Worm (Caenorhabditis elegans) whole organism, L4 larva: ENCODE measurements around the gene B0524.5.

Experiments
- D1046.2 ChIP-seq: fragments of 200-800 bp; sonication (Bioruptor generic); IDR thresholded peaks from 2 replicates; pipeline ENCODE4 v1.3.6; 2022; ENCODE audit warnings: missing genetic modification characterization, missing compliant biosample characterization
- F26F4.8 ChIP-seq: fragments of 200-800 bp; sonication (Bioruptor generic); conservative IDR thresholded peaks from 2 replicates; pipeline ENCODE4 v1.3.6; 2022; ENCODE audit warnings: missing genetic modification characterization, missing compliant biosample characterization
- R02D3.7 ChIP-seq: fragments of 150-350 bp; sonication (generic microtip); optimal IDR thresholded peaks from 3 replicates; lab custom pipeline; 2014; ENCODE audit warnings: missing biosample characterization, missing genetic modification characterization
- T20F7.1 ChIP-seq: fragments of 200-800 bp; sonication (Bioruptor generic); optimal IDR thresholded peaks from 2 replicates; lab custom pipeline; 2018; ENCODE audit warnings: mild to moderate bottlenecking, missing genetic modification characterization, missing compliant biosample characterization
- T26A8.4 ChIP-seq: fragments of 200-800 bp; sonication (Bioruptor generic); IDR thresholded peaks from 2 replicates; pipeline ENCODE4 v1.3.6; 2022; ENCODE audit warnings: missing genetic modification characterization, missing compliant biosample characterization
- Y5F2A.4 ChIP-seq: fragments of 200-800 bp; sonication (Bioruptor generic); optimal IDR thresholded peaks from 2 replicates; lab custom pipeline; 2018; ENCODE audit warnings: mild to moderate bottlenecking, missing genetic modification characterization, missing compliant biosample characterization
- aha-1 ChIP-seq: fragments of 150-350 bp; peaks from one replicate; lab custom pipeline; 2014; ENCODE audit warnings: missing biosample characterization, missing genetic modification characterization
- aly-2 ChIP-seq: sonication (generic microtip); optimal IDR thresholded peaks from 2 replicates; lab custom pipeline; 2018; ENCODE audit warnings: missing biosample characterization, missing genetic modification characterization
- ama-1 ChIP-seq: fragments of 150-350 bp; optimal IDR thresholded peaks from 2 replicates; lab custom pipeline; 2014; ENCODE audit warnings: inconsistent platforms, mixed read lengths
- ceh-20 ChIP-seq: fragments of 200-800 bp; sonication (Bioruptor generic); IDR thresholded peaks from 2 replicates; pipeline ENCODE4 v1.3.6; 2022; ENCODE audit warnings: missing genetic modification reagents, missing genetic modification characterization, missing compliant biosample characterization
- ceh-28 ChIP-seq: fragments of 150-350 bp; optimal IDR thresholded peaks from 2 replicates; lab custom pipeline; 2014; ENCODE audit warnings: missing biosample characterization, missing genetic modification reagents, missing genetic modification characterization
- ces-1 ChIP-seq: fragments of 150-350 bp; sonication (generic microtip); optimal IDR thresholded peaks from 4 replicates; lab custom pipeline; 2014; ENCODE audit warnings: missing biosample characterization, missing genetic modification reagents, missing genetic modification characterization
- ctbp-1 ChIP-seq: fragments of 200-800 bp; sonication (Bioruptor generic); IDR thresholded peaks from 2 replicates; pipeline ENCODE4 v1.3.6; 2022; ENCODE audit warnings: missing genetic modification reagents, missing genetic modification characterization, missing compliant biosample characterization
- daf-12 ChIP-seq: fragments of 150-350 bp; optimal IDR thresholded peaks from 2 replicates; lab custom pipeline; 2014; ENCODE audit warnings: missing biosample characterization, missing genetic modification reagents, missing genetic modification characterization
- daf-19 ChIP-seq: fragments of 200-800 bp; sonication (Bioruptor generic); conservative IDR thresholded peaks from 2 replicates; pipeline ENCODE4 v1.3.6; 2022; ENCODE audit warnings: missing genetic modification characterization, missing compliant biosample characterization
- dmd-6 ChIP-seq: fragments of 200-800 bp; sonication (Bioruptor generic); IDR thresholded peaks from 2 replicates; pipeline ENCODE4 v1.3.6; 2022; ENCODE audit warnings: missing genetic modification reagents, missing genetic modification characterization, missing compliant biosample characterization
- dmd-8 ChIP-seq: fragments of 200-800 bp; sonication (Bioruptor generic); IDR thresholded peaks from 2 replicates; pipeline ENCODE4 v1.3.6; 2022; ENCODE audit warnings: missing genetic modification characterization, missing compliant biosample characterization
- dmd-9 ChIP-seq: fragments of 200-800 bp; sonication (Bioruptor generic); IDR thresholded peaks from 2 replicates; pipeline ENCODE4 v1.3.6; 2022; ENCODE audit warnings: missing genetic modification reagents, missing genetic modification characterization, missing compliant biosample characterization
- duxl-1 ChIP-seq: sonication (generic microtip); optimal IDR thresholded peaks from 2 replicates; lab custom pipeline; 2016; ENCODE audit warnings: mild to moderate bottlenecking, missing genetic modification characterization, moderate library complexity, missing compliant biosample characterization; ENCODE audit not compliant: poor library complexity
- egl-27 ChIP-seq: sonication (generic microtip); optimal IDR thresholded peaks from 3 replicates; lab custom pipeline; 2017; ENCODE audit warnings: missing biosample characterization, missing genetic modification reagents, missing genetic modification characterization
- egl-43 ChIP-seq: fragments of 200-800 bp; sonication (Bioruptor generic); IDR thresholded peaks from 2 replicates; pipeline ENCODE4 v1.3.6; 2022; ENCODE audit warnings: missing genetic modification reagents, missing genetic modification characterization, missing compliant biosample characterization
- fkh-10 ChIP-seq: fragments of 150-350 bp; optimal IDR thresholded peaks from 2 replicates; lab custom pipeline; 2014; ENCODE audit warnings: missing biosample characterization, missing genetic modification reagents, missing genetic modification characterization
- fos-1 ChIP-seq: fragments of 150-350 bp; optimal IDR thresholded peaks from 2 replicates; lab custom pipeline; 2014; ENCODE audit warnings: missing biosample characterization, missing genetic modification characterization
- hif-1 ChIP-seq, 2 experiments: sonication (generic microtip); optimal IDR thresholded peaks; 2 replicates each; lab custom pipeline; 2016 to 2017; ENCODE audit warnings: missing compliant biosample characterization in 2 of 2, missing genetic modification characterization in 2 of 2, missing genetic modification reagents in 2 of 2, missing genotype in 2 of 2, mild to moderate bottlenecking in 1 of 2
- hlh-11 ChIP-seq: fragments of 200-800 bp; sonication (Bioruptor generic); optimal IDR thresholded peaks from 2 replicates; lab custom pipeline; 2018; ENCODE audit warnings: mild to moderate bottlenecking, missing genetic modification characterization, missing compliant biosample characterization
- hlh-30 ChIP-seq: sonication (generic microtip); optimal IDR thresholded peaks from 2 replicates; lab custom pipeline; 2017; ENCODE audit warnings: antibody characterized with exemption, mild to moderate bottlenecking, missing genetic modification characterization, missing compliant biosample characterization; ENCODE audit not compliant: insufficient read depth
- jun-1 ChIP-seq: fragments of 150-350 bp; optimal IDR thresholded peaks from 2 replicates; lab custom pipeline; 2014; ENCODE audit warnings: missing biosample characterization, missing genetic modification reagents, missing genetic modification characterization
- lim-7 ChIP-seq: fragments of 200-800 bp; sonication (Bioruptor generic); IDR thresholded peaks from 2 replicates; pipeline ENCODE4 v1.3.6; 2022; ENCODE audit warnings: missing genetic modification characterization, missing compliant biosample characterization
- lin-13 ChIP-seq: fragments of 150-350 bp; optimal IDR thresholded peaks from 2 replicates; lab custom pipeline; 2014; ENCODE audit warnings: missing biosample characterization, missing genetic modification reagents, missing genetic modification characterization
- lin-38 ChIP-seq: fragments of 200-800 bp; sonication (Bioruptor generic); IDR thresholded peaks from 2 replicates; pipeline ENCODE4 v1.3.6; 2022; ENCODE audit warnings: missing genetic modification reagents, missing genetic modification characterization, missing compliant biosample characterization
- lir-3 ChIP-seq: sonication (generic microtip); optimal IDR thresholded peaks from 2 replicates; lab custom pipeline; 2016; ENCODE audit warnings: mild to moderate bottlenecking, missing genetic modification characterization, missing compliant biosample characterization
- mdt-29 ChIP-seq: fragments of 200-800 bp; sonication (Bioruptor generic); IDR thresholded peaks from 2 replicates; pipeline ENCODE4 v1.3.6; 2022; ENCODE audit warnings: missing genetic modification reagents, missing genetic modification characterization, missing compliant biosample characterization
- mxl-3 ChIP-seq: fragments of 200-800 bp; sonication (Bioruptor generic); optimal IDR thresholded peaks from 2 replicates; lab custom pipeline; 2018; ENCODE audit warnings: mild to moderate bottlenecking, missing genetic modification characterization, missing compliant biosample characterization
- nhr-11 ChIP-seq: fragments of 150-350 bp; optimal IDR thresholded peaks from 2 replicates; lab custom pipeline; 2014; ENCODE audit warnings: missing biosample characterization, missing genetic modification characterization
- nhr-28 ChIP-seq: fragments of 150-350 bp; optimal IDR thresholded peaks from 2 replicates; lab custom pipeline; 2014; ENCODE audit warnings: missing biosample characterization, missing genetic modification characterization
- nhr-42 ChIP-seq: fragments of 200-800 bp; sonication (Bioruptor generic); IDR thresholded peaks from 2 replicates; pipeline ENCODE4 v1.3.6; 2022; ENCODE audit warnings: missing genetic modification characterization, missing compliant biosample characterization
- pha-4 ChIP-seq, 2 experiments: fragments of 150-350 bp in 1 of 2; fragments of 200-800 bp in 1 of 2; sonication (Bioruptor generic) in 1 of 2; IDR thresholded peaks in 1 of 2; optimal IDR thresholded peaks in 1 of 2; 2 replicates each; pipeline versions ENCODE4 v1.3.6 to Lab custom; 2014 to 2022; ENCODE audit warnings: missing genetic modification characterization in 2 of 2, missing genetic modification reagents in 2 of 2, missing biosample characterization in 1 of 2, missing compliant biosample characterization in 1 of 2
- pqm-1 ChIP-seq: sonication (generic microtip); optimal IDR thresholded peaks from 2 replicates; lab custom pipeline; 2017; ENCODE audit warnings: missing biosample characterization, missing genetic modification characterization
- set-16 ChIP-seq: fragments of 200-800 bp; sonication (Bioruptor generic); IDR thresholded peaks from 2 replicates; pipeline ENCODE4 v1.3.6; 2022; ENCODE audit warnings: missing genetic modification reagents, missing genetic modification characterization, missing compliant biosample characterization
- snpc-4 ChIP-seq: fragments of 150-350 bp; optimal IDR thresholded peaks from 2 replicates; lab custom pipeline; 2014; ENCODE audit warnings: missing biosample characterization, missing genetic modification characterization
- tag-97 ChIP-seq: fragments of 200-800 bp; sonication (Bioruptor generic); IDR thresholded peaks from 2 replicates; pipeline ENCODE4 v1.3.6; 2022; ENCODE audit warnings: missing genetic modification characterization, missing compliant biosample characterization
- tra-1 ChIP-seq: fragments of 200-800 bp; sonication (Bioruptor generic); IDR thresholded peaks from 2 replicates; pipeline ENCODE4 v1.3.6; 2022; ENCODE audit warnings: missing genetic modification reagents, missing genetic modification characterization, missing compliant biosample characterization
- unc-130 ChIP-seq: sonication (generic microtip); optimal IDR thresholded peaks from 2 replicates; lab custom pipeline; 2016; ENCODE audit warnings: missing genetic modification reagents, missing genetic modification characterization, missing compliant biosample characterization
- zag-1 ChIP-seq: fragments of 150-350 bp; optimal IDR thresholded peaks from 2 replicates; lab custom pipeline; 2014; ENCODE audit warnings: missing biosample characterization, missing genetic modification characterization
- zip-2 ChIP-seq: fragments of 150-350 bp; optimal IDR thresholded peaks from 2 replicates; lab custom pipeline; 2014; ENCODE audit warnings: missing biosample characterization, missing genetic modification characterization
- ztf-11 ChIP-seq: fragments of 150-350 bp; optimal IDR thresholded peaks from 2 replicates; lab custom pipeline; 2014; ENCODE audit warnings: missing biosample characterization, missing genetic modification characterization
- ztf-7 ChIP-seq: fragments of 150-350 bp; optimal IDR thresholded peaks from 2 replicates; lab custom pipeline; 2014; ENCODE audit warnings: missing biosample characterization, missing genetic modification characterization

The B0524.5 gene

DNA sequence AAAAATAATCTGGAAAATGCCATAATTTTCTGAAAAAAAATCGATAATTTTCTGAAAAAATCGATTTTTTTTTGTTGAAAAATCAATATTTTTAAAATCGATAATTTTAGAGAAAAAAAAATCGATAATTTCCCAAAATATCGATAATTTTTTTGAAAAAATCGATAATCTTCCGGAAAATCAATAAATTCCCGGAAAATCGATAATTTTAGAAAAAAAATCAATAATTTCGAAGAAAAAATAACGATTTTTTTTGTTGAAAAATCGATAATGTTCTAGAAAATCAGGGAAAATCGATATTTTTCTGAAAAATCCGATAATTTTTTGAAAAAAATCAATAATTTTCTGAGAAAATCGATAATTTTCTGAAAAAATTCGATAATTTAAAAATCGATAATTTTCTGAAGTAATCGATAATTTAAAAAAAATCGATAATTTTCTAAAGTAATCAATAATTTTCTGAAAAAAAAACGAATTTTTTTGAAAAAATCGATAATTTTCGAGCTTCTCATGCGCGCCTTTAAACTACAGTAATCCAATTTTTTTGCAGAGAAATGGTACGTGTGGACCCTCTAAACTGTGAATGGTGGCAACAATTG lies 17.3 kb downstream of the B0524.5 start:
- TF ChIP-seq hif-1 (tag; optimal IDR thresholded peaks at IDR 0.05; lab: Kevin White, UChicago) (no peak), ceh-28 (tag; lab: Kevin White, UChicago) (peak; percentile 93), R02D3.7 (no peak), T26A8.4 (GFP tag; lab: Robert Waterston, UW) (no peak)

DNA sequence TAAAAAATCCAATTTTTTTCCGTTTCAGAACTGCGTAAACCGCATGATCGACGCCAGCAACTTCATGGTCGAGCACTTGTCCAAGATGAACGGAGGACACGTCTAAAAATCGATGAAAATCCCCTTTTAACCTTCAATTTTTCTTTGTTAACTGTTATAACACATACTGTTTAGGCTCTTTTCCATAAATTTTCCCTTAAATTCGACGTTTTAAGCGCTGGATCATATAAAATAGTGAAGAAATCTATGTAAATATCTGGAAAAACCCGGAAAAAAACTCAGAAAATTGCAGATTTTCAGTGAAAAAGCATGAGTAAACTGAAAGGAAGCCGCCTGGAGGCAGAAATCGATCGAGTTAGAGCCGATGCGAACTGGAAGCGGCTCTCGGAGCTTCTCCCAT lies 33.6 kb downstream of the B0524.5 start, which contains the start of gene ttc-7:
TSS of gene ttc-7 (plus strand) at position 301 of the 400 bp plus-strand sequence.
- TF ChIP-seq aha-1 (tag; lab: Kevin White, UChicago) (peak; percentile 9), nhr-42 (no peak)

DNA sequence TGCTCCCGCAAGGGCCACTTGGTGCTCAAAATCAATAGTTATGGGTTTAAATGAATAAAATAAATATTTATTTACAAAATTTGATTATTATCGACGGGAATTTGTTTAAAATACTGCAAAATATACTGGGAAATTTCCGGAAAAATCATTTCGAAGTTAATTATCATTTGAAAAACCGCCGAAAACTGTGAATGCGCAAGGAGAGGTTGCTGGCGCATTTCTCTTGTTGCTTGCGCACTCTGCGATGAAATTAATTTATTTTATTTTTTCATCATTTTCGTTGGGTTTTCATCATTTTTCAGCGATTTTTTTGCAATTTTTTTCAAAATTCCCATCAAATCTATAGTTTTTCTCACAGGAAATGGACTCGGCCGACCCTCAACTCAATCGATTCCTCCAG lies 34.2 kb downstream of the B0524.5 start, which contains the start of gene ddp-1:
TSS of gene ddp-1 (plus strand) at position 357 of the 400 bp plus-strand sequence.
- TF ChIP-seq hlh-30 (tag; lab: Kevin White, UChicago): peak; percentile 79
- TF ChIP-seq dmd-6 (GFP tag; lab: Robert Waterston, UW): peak; percentile 86
- peak; percentile 96 for TF ChIP-seq fkh-10 (GFP tag; lab: Kevin White, UChicago)
- TF ChIP-seq mdt-29 (GFP tag; lab: Robert Waterston, UW): peak; percentile 83
- TF ChIP-seq F26F4.8 (GFP tag; lab: Robert Waterston, UW): no peak
- TF ChIP-seq ctbp-1 (GFP tag; lab: Robert Waterston, UW): peak; percentile 91
- no peak for TF ChIP-seq ztf-11 (tag; lab: Kevin White, UChicago)
- peak; percentile 51; the same call in 1 of the 2 replicates for TF ChIP-seq lim-7
- no peak for TF ChIP-seq tag-97 (GFP tag; lab: Robert Waterston, UW)
- peak; percentile 83 for TF ChIP-seq aha-1 (tag; lab: Kevin White, UChicago)
- peak; percentile 96 for TF ChIP-seq lin-38 (GFP tag; lab: Robert Waterston, UW)
- TF ChIP-seq zag-1 (tag; lab: Kevin White, UChicago): peak; percentile 24
- peak; percentile 63; the same call in 1 of the 2 replicates for TF ChIP-seq tra-1 (GFP tag; lab: Robert Waterston, UW)
- TF ChIP-seq lir-3 (tag; lab: Kevin White, UChicago): peak; percentile 35
- peak; percentile 93 for TF ChIP-seq ceh-20 (GFP tag; lab: Robert Waterston, UW)
- TF ChIP-seq set-16: no peak; the same call in 1 of the 2 replicates
- no peak for TF ChIP-seq ceh-28 (tag; lab: Kevin White, UChicago)
- TF ChIP-seq snpc-4 (tag; lab: Kevin White, UChicago): no peak
- TF ChIP-seq jun-1 (tag; lab: Kevin White, UChicago): peak; percentile 87
- TF ChIP-seq egl-43 (GFP tag; lab: Robert Waterston, UW): peak; percentile 61; the same call in 1 of the 2 replicates
- peak; percentile 86 for TF ChIP-seq D1046.2 (GFP tag; lab: Robert Waterston, UW)
- TF ChIP-seq hlh-11: peak; percentile 87
- TF ChIP-seq dmd-9: peak; percentile 87
- peak; percentile 69 for TF ChIP-seq unc-130 (GFP tag; lab: Kevin White, UChicago)
- peak; percentile 85 for TF ChIP-seq Y5F2A.4 (GFP tag; lab: Kevin White, UChicago)
- peak; percentile 76; the same call in 1 of the 2 replicates for TF ChIP-seq dmd-8 (GFP tag; lab: Robert Waterston, UW)
- TF ChIP-seq ztf-7 (tag; lab: Kevin White, UChicago): peak; percentile 92
- TF ChIP-seq nhr-28 (tag; lab: Kevin White, UChicago): peak; percentile 71
- peak; percentile 83 for TF ChIP-seq daf-19 (GFP tag; lab: Robert Waterston, UW)
- TF ChIP-seq pqm-1 (tag; lab: Kevin White, UChicago): peak; percentile 25
- no peak for TF ChIP-seq fos-1
- TF ChIP-seq duxl-1 (tag; lab: Kevin White, UChicago): peak; percentile 95
- peak; percentile 93 for TF ChIP-seq T26A8.4 (GFP tag; lab: Robert Waterston, UW)
- no peak for TF ChIP-seq daf-12
- peak; percentile 91 for TF ChIP-seq ama-1
- no peak for TF ChIP-seq aly-2 (tag; lab: Kevin White, UChicago)
- TF ChIP-seq pha-4 (GFP tag; IDR thresholded peaks at IDR 0.05; lab: Robert Waterston, UW): peak; percentile 87
- TF ChIP-seq pha-4 (tag; optimal IDR thresholded peaks at IDR 0.05; lab: Kevin White, UChicago): peak; percentile 96
- peak; percentile 75 for TF ChIP-seq ces-1 (GFP tag; lab: Kevin White, UChicago)
- peak; percentile 32 for TF ChIP-seq mxl-3 (GFP tag; lab: Kevin White, UChicago)
- peak; percentile 69 for TF ChIP-seq nhr-11
- peak; percentile 78 for TF ChIP-seq zip-2 (tag; lab: Kevin White, UChicago)
- peak; percentile 87 for TF ChIP-seq T20F7.1 (GFP tag; lab: Kevin White, UChicago)
- TF ChIP-seq lin-13 (GFP tag; lab: Kevin White, UChicago): peak; percentile 96
- TF ChIP-seq egl-27 (tag; lab: Kevin White, UChicago): no peak
